Worm (Caenorhabditis elegans) whole organism, L2 larva: ENCODE data around the gene srv-1.

ENCODE experiments used
- C34F6.9 ChIP-seq: fragments of 150-350 bp; optimal IDR thresholded peaks from 2 replicates; lab custom pipeline; 2014; ENCODE audit warnings: missing biosample characterization, missing genetic modification characterization
- F13H6.1 ChIP-seq: sonication (generic microtip); optimal IDR thresholded peaks from 2 replicates; lab custom pipeline; 2016; ENCODE audit warnings: missing genetic modification characterization, missing compliant biosample characterization
- Y55F3AM.14 ChIP-seq: fragments of 200-800 bp; sonication (Bioruptor generic); optimal IDR thresholded peaks from 2 replicates; lab custom pipeline; 2018; ENCODE audit warnings: mild to moderate bottlenecking, missing genetic modification characterization, missing compliant biosample characterization
- ZK546.5 ChIP-seq: sonication (generic microtip); optimal IDR thresholded peaks from 2 replicates; lab custom pipeline; 2017; ENCODE audit warnings: missing biosample characterization, missing genetic modification characterization
- alr-1 ChIP-seq: fragments of 150-350 bp; optimal IDR thresholded peaks from 2 replicates; lab custom pipeline; 2014; ENCODE audit warnings: missing biosample characterization, missing genetic modification characterization
- ama-1 ChIP-seq: fragments of 150-350 bp; optimal IDR thresholded peaks from 2 replicates; lab custom pipeline; 2018; ENCODE audit warnings: inconsistent platforms
- blmp-1 ChIP-seq: sonication (generic microtip); optimal IDR thresholded peaks from 2 replicates; lab custom pipeline; 2017; ENCODE audit warnings: missing genetic modification characterization, mild to moderate bottlenecking, missing compliant biosample characterization, antibody characterized with exemption, moderate library complexity; ENCODE audit not compliant: insufficient read depth
- ceh-16 ChIP-seq: fragments of 150-350 bp; optimal IDR thresholded peaks from 2 replicates; lab custom pipeline; 2014; ENCODE audit warnings: missing biosample characterization, missing genetic modification characterization
- ceh-82 ChIP-seq: fragments of 150-350 bp; optimal IDR thresholded peaks from 2 replicates; lab custom pipeline; 2014; ENCODE audit warnings: missing biosample characterization, missing genetic modification characterization
- crh-2 ChIP-seq: sonication (generic microtip); optimal IDR thresholded peaks from 2 replicates; lab custom pipeline; 2017; ENCODE audit warnings: missing biosample characterization, missing genetic modification characterization
- egl-27 ChIP-seq: sonication (generic microtip); optimal IDR thresholded peaks from 3 replicates; lab custom pipeline; 2017; ENCODE audit warnings: missing biosample characterization, missing genetic modification reagents, missing genetic modification characterization
- elt-1 ChIP-seq: fragments of 150-350 bp; optimal IDR thresholded peaks from 2 replicates; lab custom pipeline; 2014; ENCODE audit warnings: missing biosample characterization, missing genetic modification characterization
- fos-1 ChIP-seq: fragments of 150-350 bp; optimal IDR thresholded peaks from 2 replicates; lab custom pipeline; 2014; ENCODE audit warnings: missing biosample characterization, missing genetic modification characterization
- gmeb-1 ChIP-seq: fragments of 150-350 bp; optimal IDR thresholded peaks from 2 replicates; lab custom pipeline; 2014; ENCODE audit warnings: missing biosample characterization, missing genetic modification characterization
- lin-13 ChIP-seq: fragments of 150-350 bp; optimal IDR thresholded peaks from 2 replicates; lab custom pipeline; 2014; ENCODE audit warnings: missing biosample characterization, missing genetic modification reagents, missing genetic modification characterization
- lin-39 ChIP-seq: fragments of 150-350 bp; optimal IDR thresholded peaks from 2 replicates; lab custom pipeline; 2014; ENCODE audit warnings: missing biosample characterization, missing genetic modification reagents, missing genetic modification characterization
- lsy-2 ChIP-seq, 2 experiments: fragments of 150-350 bp in 1 of 2; sonication (generic microtip) in 1 of 2; optimal IDR thresholded peaks; 2 replicates each; lab custom pipeline; 2014 to 2017; ENCODE audit warnings: missing biosample characterization in 2 of 2, missing genetic modification characterization in 2 of 2
- mab-5 ChIP-seq: fragments of 150-350 bp; optimal IDR thresholded peaks from 2 replicates; lab custom pipeline; 2014; ENCODE audit warnings: missing biosample characterization, missing genetic modification characterization
- mbf-1 ChIP-seq: sonication (generic microtip); optimal IDR thresholded peaks from 2 replicates; lab custom pipeline; 2017; ENCODE audit warnings: missing biosample characterization, missing genetic modification characterization
- mdl-1 ChIP-seq, 2 experiments: fragments of 150-350 bp in 1 of 2; sonication (generic microtip) in 1 of 2; optimal IDR thresholded peaks; 2 replicates each; lab custom pipeline; 2017; ENCODE audit warnings: missing biosample characterization in 2 of 2, missing genetic modification characterization in 2 of 2
- nhr-12 ChIP-seq: fragments of 150-350 bp; optimal IDR thresholded peaks from 2 replicates; lab custom pipeline; 2014; ENCODE audit warnings: missing biosample characterization, missing genetic modification characterization
- nhr-129 ChIP-seq: fragments of 150-350 bp; optimal IDR thresholded peaks from 2 replicates; lab custom pipeline; 2014; ENCODE audit warnings: missing biosample characterization, missing genetic modification characterization
- nhr-21 ChIP-seq: fragments of 150-350 bp; optimal IDR thresholded peaks from 2 replicates; lab custom pipeline; 2014; ENCODE audit warnings: missing biosample characterization, missing genetic modification characterization
- nhr-23 ChIP-seq: fragments of 150-350 bp; optimal IDR thresholded peaks from 2 replicates; lab custom pipeline; 2014; ENCODE audit warnings: missing biosample characterization, missing genetic modification reagents, missing genetic modification characterization
- nhr-25 ChIP-seq: fragments of 150-350 bp; sonication (generic microtip); optimal IDR thresholded peaks from 3 replicates; lab custom pipeline; 2014; ENCODE audit warnings: missing biosample characterization, missing genetic modification characterization
- nhr-6 ChIP-seq: fragments of 150-350 bp; optimal IDR thresholded peaks from 2 replicates; lab custom pipeline; 2014; ENCODE audit warnings: missing biosample characterization, missing genetic modification characterization
- nhr-77 ChIP-seq: fragments of 150-350 bp; optimal IDR thresholded peaks from 2 replicates; lab custom pipeline; 2014; ENCODE audit warnings: missing biosample characterization, missing genetic modification characterization
- sem-4 ChIP-seq: fragments of 150-350 bp; optimal IDR thresholded peaks from 2 replicates; lab custom pipeline; 2014; ENCODE audit warnings: missing biosample characterization, missing genetic modification reagents, missing genetic modification characterization
- sma-3 ChIP-seq: sonication (generic microtip); optimal IDR thresholded peaks from 2 replicates; lab custom pipeline; 2016; ENCODE audit warnings: missing genetic modification reagents, missing genetic modification characterization, missing compliant biosample characterization
- sma-9 ChIP-seq, 2 experiments: fragments of 150-350 bp in 1 of 2; sonication (generic microtip) in 1 of 2; optimal IDR thresholded peaks; 2 replicates each; lab custom pipeline; 2014 to 2016; ENCODE audit warnings: missing genetic modification characterization in 2 of 2, mild to moderate bottlenecking in 1 of 2, missing biosample characterization in 1 of 2, missing compliant biosample characterization in 1 of 2, missing genetic modification reagents in 1 of 2, moderate library complexity in 1 of 2
- unc-39 ChIP-seq: fragments of 150-350 bp; optimal IDR thresholded peaks from 2 replicates; lab custom pipeline; 2014; ENCODE audit warnings: missing biosample characterization, missing genetic modification characterization
- unc-62 ChIP-seq: fragments of 150-350 bp; optimal IDR thresholded peaks from 2 replicates; lab custom pipeline; 2014; ENCODE audit warnings: missing biosample characterization, missing genetic modification reagents, missing genetic modification characterization
- zag-1 ChIP-seq: fragments of 150-350 bp; optimal IDR thresholded peaks from 2 replicates; lab custom pipeline; 2014; ENCODE audit warnings: missing biosample characterization, missing genetic modification characterization
- ztf-1 ChIP-seq: fragments of 200-800 bp; sonication (Bioruptor generic); conservative IDR thresholded peaks from 2 replicates; pipeline ENCODE4 v1.3.6; 2022; ENCODE audit warnings: missing genetic modification characterization, missing compliant biosample characterization
- ztf-11 ChIP-seq: sonication (generic microtip); optimal IDR thresholded peaks from 2 replicates; lab custom pipeline; 2017; ENCODE audit warnings: missing biosample characterization, missing genetic modification characterization
- ztf-4 ChIP-seq: fragments of 150-350 bp; optimal IDR thresholded peaks from 2 replicates; lab custom pipeline; 2014; ENCODE audit warnings: missing biosample characterization, missing genetic modification characterization

Gene srv-1

DNA sequence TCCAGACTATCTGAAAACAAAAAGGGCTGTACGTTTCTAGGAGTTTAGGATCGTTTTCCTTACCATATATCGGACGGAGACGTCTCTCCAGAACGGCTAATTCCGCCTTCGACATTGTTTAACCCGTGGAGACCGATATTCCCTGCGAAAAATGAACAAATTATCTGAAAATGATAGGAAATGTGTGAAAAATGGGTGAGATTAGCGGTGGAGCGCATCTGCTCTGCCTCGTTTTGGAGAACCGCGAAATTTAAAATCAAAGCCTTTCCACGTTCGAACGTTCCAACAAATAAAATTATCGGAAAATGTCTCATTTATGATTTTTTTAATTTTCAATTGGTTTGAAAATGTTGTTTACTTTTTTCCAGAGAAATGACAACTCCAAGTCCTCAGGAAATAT lies 19.1 kb downstream of the srv-1 start, which contains the start of the genes cra-1 and kbp-1 (continued):
- TF ChIP-seq ztf-4 (no peak), mbf-1 (tag; lab: Kevin White, UChicago) (no peak), nhr-21 (tag; lab: Kevin White, UChicago) (no peak), ceh-82 (tag; lab: Kevin White, UChicago) (no peak), nhr-77 (tag; lab: Kevin White, UChicago) (no peak), Y55F3AM.14 (GFP tag; lab: Kevin White, UChicago) (no peak), nhr-23 (tag; lab: Kevin White, UChicago) (no peak), zag-1 (tag; lab: Kevin White, UChicago) (no peak), crh-2 (peak; percentile 8), nhr-6 (no peak)
- TF ChIP-seq, all 48 proteins: peak for 7

DNA sequence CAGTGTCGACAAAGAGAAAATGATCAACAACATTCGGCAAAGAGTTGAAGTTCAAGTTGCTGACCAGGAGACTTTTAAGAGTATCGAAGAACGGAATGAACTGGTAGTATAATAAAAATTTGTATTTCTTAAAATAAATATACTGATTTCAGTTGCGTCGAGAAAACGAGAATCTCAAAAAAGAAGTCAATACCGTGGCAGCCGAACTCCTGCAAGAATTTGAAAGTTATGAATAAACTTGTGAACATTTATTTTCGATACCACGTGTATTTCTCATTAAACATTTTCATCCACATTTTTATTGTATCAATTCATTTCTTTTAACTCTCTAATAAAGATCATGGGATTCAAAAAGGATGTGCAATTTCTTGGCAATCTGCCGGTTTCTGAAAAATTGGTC lies 19.8 kb downstream of the srv-1 start, which contains the start of gene K04C2.8:
K04C2.8 (plus strand) TSS at position 301 of the 400 bp plus-strand sequence.
- TF ChIP-seq nhr-12 (tag; lab: Kevin White, UChicago) (no peak), nhr-23 (tag; lab: Kevin White, UChicago) (no peak), mab-5 (tag; lab: Kevin White, UChicago) (no peak), ceh-82 (tag; lab: Kevin White, UChicago) (no peak), unc-62 (GFP tag; lab: Kevin White, UChicago) (no peak), ceh-16 (tag; lab: Kevin White, UChicago) (no peak), sem-4 (tag; lab: Kevin White, UChicago) (no peak), ZK546.5 (tag; lab: Kevin White, UChicago) (no peak), lin-39 (tag; lab: Kevin White, UChicago) (no peak), nhr-25 (no peak), sma-9 (GFP tag; optimal IDR thresholded peaks at IDR 0.05; lab: Kevin White, UChicago) (no peak), sma-9 (tag; optimal IDR thresholded peaks at IDR 0.05; lab: Kevin White, UChicago) (no peak), blmp-1 (tag; lab: Kevin White, UChicago) (no peak), egl-27 (no peak), nhr-129 (tag; lab: Kevin White, UChicago) (no peak), nhr-77 (tag; lab: Kevin White, UChicago) (no peak), unc-39 (tag; lab: Kevin White, UChicago) (no peak), mdl-1 (tag; optimal IDR thresholded peaks at IDR 0.05; lab: Kevin White, UChicago) (no peak), fos-1 (tag; lab: Kevin White, UChicago) (no peak), ztf-11 (tag; lab: Kevin White, UChicago) (no peak), ama-1 (lab: Kevin White, UChicago) (no peak)

DNA sequence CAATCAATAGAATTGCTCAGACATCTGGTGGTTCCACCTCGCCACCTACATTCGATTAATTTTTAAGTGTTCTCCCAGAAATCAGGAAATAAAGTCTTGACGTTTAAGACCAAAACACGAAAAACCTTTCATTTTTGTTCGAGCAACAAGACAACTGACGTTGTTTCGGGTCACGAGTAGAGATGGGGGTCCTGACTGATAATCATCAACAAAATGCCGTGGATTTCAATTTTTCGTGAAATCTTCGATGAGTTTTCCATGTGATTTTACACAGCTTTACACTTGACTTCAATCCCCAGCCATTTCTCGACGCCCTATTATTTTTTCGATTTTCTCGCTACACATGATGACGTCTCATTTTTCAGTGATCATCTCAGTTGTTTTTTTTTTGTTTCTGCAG lies 20.9 kb downstream of the srv-1 start:
- TF ChIP-seq sma-9 (GFP tag; optimal IDR thresholded peaks at IDR 0.05; lab: Kevin White, UChicago) (peak; percentile 34), sma-9 (tag; optimal IDR thresholded peaks at IDR 0.05; lab: Kevin White, UChicago) (no peak), zag-1 (tag; lab: Kevin White, UChicago) (no peak), sma-3 (GFP tag; lab: Kevin White, UChicago) (no peak), nhr-129 (tag; lab: Kevin White, UChicago) (peak; percentile 69), ceh-16 (tag; lab: Kevin White, UChicago) (no peak), lsy-2 (tag; optimal IDR thresholded peaks at IDR 0.05; lab: Kevin White, UChicago) (peak in 1 of 2 experiments; percentile 47), C34F6.9 (tag; lab: Kevin White, UChicago) (peak; percentile 12), F13H6.1 (tag; lab: Kevin White, UChicago) (peak; percentile 24), crh-2 (no peak), mbf-1 (tag; lab: Kevin White, UChicago) (no peak), egl-27 (no peak), ztf-1 (no peak)
- TF ChIP-seq, all 48 proteins: peak for 5

DNA sequence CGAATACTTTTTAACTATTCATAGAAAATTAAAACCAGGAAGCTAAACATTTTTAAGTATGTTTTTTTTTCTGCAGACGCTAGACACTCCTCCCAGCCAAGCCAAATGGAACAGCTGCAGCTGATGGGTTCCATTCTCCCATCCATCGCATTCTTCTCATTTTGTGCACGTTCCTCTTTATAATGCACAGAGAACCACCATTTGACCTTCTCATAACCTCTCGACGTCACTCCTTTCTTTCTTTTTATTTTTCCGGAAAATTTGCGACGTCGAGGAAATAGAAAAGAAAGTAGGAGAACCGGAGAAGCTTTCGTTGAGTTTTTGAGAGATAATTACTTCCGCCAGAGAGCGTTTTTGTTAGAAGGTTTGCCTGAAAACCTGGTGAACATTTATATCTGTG lies 21.5 kb downstream of the srv-1 start:
- TF ChIP-seq gmeb-1 (tag; lab: Kevin White, UChicago) (no peak), blmp-1 (tag; lab: Kevin White, UChicago) (no peak), lsy-2 (tag; optimal IDR thresholded peaks at IDR 0.05; lab: Kevin White, UChicago) (peak in 1 of 2 experiments; percentile 23), nhr-25 (no peak), ztf-1 (no peak), nhr-23 (tag; lab: Kevin White, UChicago) (no peak), F13H6.1 (tag; lab: Kevin White, UChicago) (peak; percentile 40), nhr-129 (tag; lab: Kevin White, UChicago) (peak; percentile 37), elt-1 (tag; lab: Kevin White, UChicago) (no peak), ama-1 (lab: Kevin White, UChicago) (peak; percentile 66), C34F6.9 (tag; lab: Kevin White, UChicago) (peak; percentile 25), lin-13 (GFP tag; lab: Kevin White, UChicago) (peak; percentile 27), alr-1 (no peak), sem-4 (tag; lab: Kevin White, UChicago) (peak; percentile 23), mab-5 (tag; lab: Kevin White, UChicago) (no peak), nhr-6 (no peak), sma-9 (GFP tag; optimal IDR thresholded peaks at IDR 0.05; lab: Kevin White, UChicago) (peak; percentile 27), sma-9 (tag; optimal IDR thresholded peaks at IDR 0.05; lab: Kevin White, UChicago) (no peak), ztf-4 (no peak)
- TF ChIP-seq, all 48 proteins: peak for 8
